Fruit fly (Drosophila melanogaster) whole organism, embryonic: ENCODE results near the gene CG1317.

ENCODE experiments used
- Ada2b ChIP-seq: fragments of 200-800 bp; sonication (Bioruptor generic); IDR thresholded peaks from 2 replicates; pipeline ENCODE4 v1.3.6; 2022; ENCODE audit warnings: missing biosample characterization, missing genetic modification characterization
- Atf3 ChIP-seq: fragments of 200-800 bp; sonication (Bioruptor generic); optimal IDR thresholded peaks from 3 replicates; lab custom pipeline; 2016; ENCODE audit warnings: missing biosample characterization, missing genetic modification characterization
- Bdp1 ChIP-seq: fragments of 200-800 bp; sonication (Bioruptor generic); optimal IDR thresholded peaks from 3 replicates; lab custom pipeline; 2016; ENCODE audit warnings: missing biosample characterization, missing genetic modification characterization
- Bgb ChIP-seq: fragments of 200-800 bp; sonication (Bioruptor generic); IDR thresholded peaks from 2 replicates; pipeline ENCODE4 v1.3.6; 2022; ENCODE audit warnings: missing biosample characterization, missing genetic modification characterization; ENCODE audit not compliant: partially characterized antibody
- CG10565 ChIP-seq: fragments of 200-800 bp; sonication (Bioruptor generic); optimal IDR thresholded peaks from 3 replicates; lab custom pipeline; 2016; ENCODE audit warnings: missing biosample characterization, mild to moderate bottlenecking, missing genetic modification characterization
- CG11093 ChIP-seq: fragments of 200-800 bp; sonication (Bioruptor generic); IDR thresholded peaks from 3 replicates; pipeline ENCODE4 v1.3.6; 2022; ENCODE audit warnings: missing biosample characterization, missing genetic modification characterization
- CG12391 ChIP-seq: fragments of 200-800 bp; sonication (Bioruptor generic); optimal IDR thresholded peaks from 3 replicates; lab custom pipeline; 2018; ENCODE audit warnings: missing biosample characterization, mild to moderate bottlenecking, missing genetic modification characterization, moderate library complexity
- CG14441 ChIP-seq: fragments of 200-800 bp; sonication (Bioruptor generic); IDR thresholded peaks from 2 replicates; pipeline ENCODE4 v1.3.6; 2022; ENCODE audit warnings: missing biosample characterization, missing genetic modification characterization
- CG16779 ChIP-seq: fragments of 200-800 bp; sonication (Bioruptor generic); IDR thresholded peaks from 2 replicates; pipeline ENCODE4 v1.3.6; 2022; ENCODE audit warnings: missing biosample characterization, missing genetic modification characterization
- CG17328 ChIP-seq: fragments of 200-800 bp; sonication (Bioruptor generic); IDR thresholded peaks from 2 replicates; pipeline ENCODE4 v1.3.6; 2022; ENCODE audit warnings: missing biosample characterization, missing genetic modification characterization
- CG2678 ChIP-seq: fragments of 200-800 bp; sonication (Bioruptor generic); optimal IDR thresholded peaks from 3 replicates; lab custom pipeline; 2019; ENCODE audit warnings: missing biosample characterization, mild to moderate bottlenecking, missing genetic modification characterization, moderate library complexity
- CG3065 ChIP-seq: fragments of 200-800 bp; sonication (Bioruptor generic); optimal IDR thresholded peaks from 2 replicates; lab custom pipeline; 2016; ENCODE audit warnings: missing biosample characterization, missing genetic modification characterization
- CG32772 ChIP-seq: fragments of 200-800 bp; sonication (Bioruptor generic); IDR thresholded peaks from 2 replicates; pipeline ENCODE4 v1.3.6; 2022; ENCODE audit warnings: missing biosample characterization, missing genetic modification characterization
- CG34376 ChIP-seq: fragments of 200-800 bp; sonication (Bioruptor generic); optimal IDR thresholded peaks from 2 replicates; lab custom pipeline; 2018; ENCODE audit warnings: missing biosample characterization, mild to moderate bottlenecking, missing genetic modification characterization
- CG34422 ChIP-seq: fragments of 200-800 bp; sonication (Bioruptor generic); IDR thresholded peaks from 3 replicates; pipeline ENCODE4 v1.3.6; 2022; ENCODE audit warnings: missing biosample characterization, missing genetic modification characterization
- CG6272 ChIP-seq: fragments of 200-800 bp; sonication (Bioruptor generic); IDR thresholded peaks from 2 replicates; pipeline ENCODE4 v1.3.6; 2022; ENCODE audit warnings: missing biosample characterization, missing genetic modification characterization
- CG7357 ChIP-seq: fragments of 200-800 bp; sonication (Bioruptor generic); IDR thresholded peaks from 3 replicates; pipeline ENCODE4 v1.3.6; 2022; ENCODE audit warnings: missing biosample characterization, missing genetic modification characterization
- CG7963 ChIP-seq: fragments of 200-800 bp; sonication (Bioruptor generic); IDR thresholded peaks from 3 replicates; pipeline ENCODE4 v1.3.6; 2022; ENCODE audit warnings: missing biosample characterization, missing genetic modification characterization; ENCODE audit not compliant: partially characterized antibody
- CG9797 ChIP-seq: fragments of 200-800 bp; sonication (Bioruptor generic); optimal IDR thresholded peaks from 3 replicates; lab custom pipeline; 2018; ENCODE audit warnings: missing biosample characterization, mild to moderate bottlenecking, missing genetic modification characterization
- CoRest ChIP-seq: fragments of 200-800 bp; sonication (Bioruptor generic); optimal IDR thresholded peaks from 3 replicates; lab custom pipeline; 2018; ENCODE audit warnings: missing biosample characterization, mild to moderate bottlenecking, missing genetic modification characterization, moderate library complexity
- Doc2 ChIP-seq: fragments of 200-800 bp; sonication (Bioruptor generic); IDR thresholded peaks from 2 replicates; pipeline ENCODE4 v1.3.6; 2022; ENCODE audit warnings: missing biosample characterization, missing genetic modification characterization
- Fer2 ChIP-seq: fragments of 200-800 bp; sonication (Bioruptor generic); optimal IDR thresholded peaks from 2 replicates; lab custom pipeline; 2018; ENCODE audit warnings: missing biosample characterization, mild to moderate bottlenecking, missing genetic modification characterization, moderate library complexity
- GATAe ChIP-seq: fragments of 200-800 bp; sonication (Bioruptor generic); conservative IDR thresholded peaks from 2 replicates; pipeline ENCODE4 v1.3.6; 2022; ENCODE audit warnings: missing biosample characterization, missing genetic modification characterization
- HLH4C ChIP-seq: fragments of 200-800 bp; sonication (Bioruptor generic); IDR thresholded peaks from 3 replicates; pipeline ENCODE4 v1.3.6; 2022; ENCODE audit warnings: missing biosample characterization, missing genetic modification characterization; ENCODE audit not compliant: partially characterized antibody
- HLH54F ChIP-seq: fragments of 200-800 bp; sonication (Bioruptor generic); optimal IDR thresholded peaks from 3 replicates; lab custom pipeline; 2016; ENCODE audit warnings: missing biosample characterization, missing genetic modification characterization
- Kr ChIP-seq: fragments of 200-800 bp; sonication (Bioruptor generic); optimal IDR thresholded peaks from 2 replicates; lab custom pipeline; 2017; ENCODE audit warnings: missing biosample characterization, mild to moderate bottlenecking, missing genetic modification characterization
- MTF-1 ChIP-seq: fragments of 200-800 bp; sonication (Bioruptor generic); optimal IDR thresholded peaks from 2 replicates; lab custom pipeline; 2018; ENCODE audit warnings: missing biosample characterization, mild to moderate bottlenecking, missing genetic modification characterization, borderline replicate concordance
- Mad ChIP-seq: fragments of 200-800 bp; sonication (Bioruptor generic); optimal IDR thresholded peaks from 2 replicates; lab custom pipeline; 2016; ENCODE audit warnings: missing biosample characterization, missing genetic modification characterization
- Meics ChIP-seq: fragments of 200-800 bp; sonication (Bioruptor generic); optimal IDR thresholded peaks from 2 replicates; lab custom pipeline; 2017; ENCODE audit warnings: missing biosample characterization, mild to moderate bottlenecking, missing genetic modification characterization
- NFAT ChIP-seq: fragments of 200-800 bp; sonication (Bioruptor generic); IDR thresholded peaks from 2 replicates; pipeline ENCODE4 v1.3.6; 2022; ENCODE audit warnings: missing biosample characterization, missing genetic modification characterization
- Neu2 ChIP-seq: fragments of 200-800 bp; sonication (Bioruptor generic); optimal IDR thresholded peaks from 3 replicates; lab custom pipeline; 2016; ENCODE audit warnings: missing biosample characterization, missing genetic modification characterization, borderline replicate concordance
- Nf-YA ChIP-seq: fragments of 200-800 bp; sonication (Bioruptor generic); IDR thresholded peaks from 2 replicates; pipeline ENCODE4 v1.3.6; 2022; ENCODE audit warnings: missing biosample characterization, missing genetic modification characterization
- Sox102F ChIP-seq: fragments of 200-800 bp; sonication (Bioruptor generic); optimal IDR thresholded peaks from 2 replicates; lab custom pipeline; 2018; ENCODE audit warnings: missing biosample characterization, mild to moderate bottlenecking, missing genetic modification characterization, moderate library complexity
- Xbp1 ChIP-seq: fragments of 200-800 bp; sonication (Bioruptor generic); optimal IDR thresholded peaks from 3 replicates; lab custom pipeline; 2016; ENCODE audit warnings: missing biosample characterization, mild to moderate bottlenecking, missing genetic modification characterization
- ab ChIP-seq: fragments of 200-800 bp; sonication (Bioruptor generic); optimal IDR thresholded peaks from 2 replicates; lab custom pipeline; 2016; ENCODE audit warnings: missing biosample characterization, missing genetic modification characterization
- amos ChIP-seq: fragments of 200-800 bp; sonication (Bioruptor generic); IDR thresholded peaks from 2 replicates; pipeline ENCODE4 v1.3.6; 2022; ENCODE audit warnings: missing biosample characterization, missing genetic modification characterization; ENCODE audit not compliant: partially characterized antibody
- crol ChIP-seq: fragments of 200-800 bp; sonication (Bioruptor generic); IDR thresholded peaks from 2 replicates; pipeline ENCODE4 v1.3.6; 2022; ENCODE audit warnings: missing biosample characterization, missing genetic modification characterization
- eyg ChIP-seq: fragments of 200-800 bp; sonication (Bioruptor generic); optimal IDR thresholded peaks from 3 replicates; lab custom pipeline; 2016; ENCODE audit warnings: missing biosample characterization, missing genetic modification characterization
- fd64A ChIP-seq: fragments of 200-800 bp; sonication (Bioruptor generic); optimal IDR thresholded peaks from 3 replicates; lab custom pipeline; 2018; ENCODE audit warnings: missing biosample characterization, mild to moderate bottlenecking, missing genetic modification characterization
- grau ChIP-seq: fragments of 200-800 bp; optimal IDR thresholded peaks from 3 replicates; lab custom pipeline; 2019; ENCODE audit warnings: missing biosample characterization, mild to moderate bottlenecking, missing genetic modification characterization, moderate library complexity
- grn ChIP-seq: fragments of 200-800 bp; sonication (Bioruptor generic); optimal IDR thresholded peaks from 3 replicates; lab custom pipeline; 2017; ENCODE audit warnings: missing biosample characterization, missing genetic modification characterization
- gro ChIP-seq: fragments of 200-800 bp; sonication (Bioruptor generic); optimal IDR thresholded peaks from 2 replicates; lab custom pipeline; 2016; ENCODE audit warnings: missing biosample characterization, missing genetic modification characterization
- hth ChIP-seq: fragments of >200 bp; optimal IDR thresholded peaks from 2 replicates; lab custom pipeline; 2017; ENCODE audit warnings: inconsistent platforms
- pan ChIP-seq, 4 experiments: fragments of >200 bp in 3 of 4; fragments of 200-800 bp in 1 of 4; sonication (Bioruptor generic) in 1 of 4; optimal IDR thresholded peaks in 3 of 4; IDR thresholded peaks in 1 of 4; 2 replicates each; pipeline versions ENCODE4 v1.3.6 to Lab custom; 2017 to 2022; ENCODE audit warnings: missing biosample characterization in 2 of 4, missing genetic modification characterization in 2 of 4, mixed read lengths in 1 of 4
- pho ChIP-seq: fragments of 200-800 bp; sonication (Bioruptor generic); optimal IDR thresholded peaks from 2 replicates; lab custom pipeline; 2016; ENCODE audit warnings: missing biosample characterization, missing genetic modification characterization
- ranshi ChIP-seq: fragments of 200-800 bp; sonication (Bioruptor generic); IDR thresholded peaks from 2 replicates; pipeline ENCODE4 v1.3.6; 2022; ENCODE audit warnings: missing biosample characterization, missing genetic modification characterization
- usp ChIP-seq: fragments of >200 bp; optimal IDR thresholded peaks from 2 replicates; lab custom pipeline; 2017; ENCODE audit warnings: missing biosample characterization, missing genetic modification characterization
- wek ChIP-seq: fragments of 200-800 bp; sonication (Bioruptor generic); optimal IDR thresholded peaks from 3 replicates; lab custom pipeline; 2018; ENCODE audit warnings: missing biosample characterization, mild to moderate bottlenecking, missing genetic modification characterization, moderate library complexity
- yki ChIP-seq: fragments of >200 bp; optimal IDR thresholded peaks from 3 replicates; lab custom pipeline; 2018
- z ChIP-seq: fragments of 200-800 bp; sonication (Bioruptor generic); IDR thresholded peaks from 3 replicates; pipeline ENCODE4 v1.3.6; 2022; ENCODE audit warnings: missing biosample characterization, missing genetic modification characterization

CG1317 gene

dm6 chr3L:2373421-2374043, 1.8 kb upstream of the CG1317 start, which contains the start of the genes mRpL23 and CG9004 (continued):
- TF ChIP-seq Atf3 (GFP tag; lab: Kevin White, UChicago) (peak; percentile 98), ranshi (GFP tag; lab: Robert Waterston, UW) (peak; percentile 100), CG16779 (GFP tag; lab: Robert Waterston, UW) (peak; percentile 99), pho (GFP tag; lab: Kevin White, UChicago) (peak; percentile 99), CG34376 (GFP tag; lab: Kevin White, UChicago) (peak; percentile 99), wek (GFP tag; lab: Kevin White, UChicago) (peak; percentile 91), Doc2 (GFP tag; lab: Robert Waterston, UW) (peak; percentile 99), CG34422 (GFP tag; lab: Robert Waterston, UW) (peak; percentile 100), CG14441 (GFP tag; lab: Robert Waterston, UW) (peak; percentile 100), Nf-YA (GFP tag; lab: Robert Waterston, UW) (peak; percentile 98), hth (lab: Kevin White, UChicago) (no peak), usp (GFP tag; lab: Kevin White, UChicago) (no peak), CG2678 (tag; lab: Kevin White, UChicago) (peak; percentile 99), GATAe (GFP tag; lab: Robert Waterston, UW) (peak; percentile 99), CG7963 (GFP tag; lab: Robert Waterston, UW) (no peak), CG32772 (GFP tag; lab: Robert Waterston, UW) (peak; percentile 100), amos (GFP tag; lab: Robert Waterston, UW) (no peak), CG7357 (GFP tag; lab: Robert Waterston, UW) (peak; percentile 99), Bgb (GFP tag; lab: Robert Waterston, UW) (0 out of 2 replicates have a peak, but pooled peaks have one; percentile 30), grau (tag; lab: Kevin White, UChicago) (peak; percentile 98), gro (GFP tag; lab: Kevin White, UChicago) (peak; percentile 99), yki (lab: Kevin White, UChicago) (no peak), CG11093 (peak; percentile 99), Meics (GFP tag; lab: Kevin White, UChicago) (peak; percentile 99), Sox102F (GFP tag; lab: Kevin White, UChicago) (peak; percentile 100), NFAT (GFP tag; lab: Robert Waterston, UW) (peak; percentile 100), CoRest (peak; percentile 99), CG6272 (GFP tag; lab: Robert Waterston, UW) (peak; percentile 100), Xbp1 (GFP tag; lab: Kevin White, UChicago) (peak; percentile 100), CG17328 (GFP tag; lab: Robert Waterston, UW) (peak; percentile 100), HLH4C (no peak), grn (GFP tag; lab: Kevin White, UChicago) (peak; percentile 89), ab (GFP tag; lab: Kevin White, UChicago) (peak; percentile 97), Fer2 (tag; lab: Kevin White, UChicago) (peak; percentile 99), Ada2b (peak; percentile 99), CG3065 (peak; percentile 97), CG12391 (peak; percentile 99), CG9797 (GFP tag; lab: Kevin White, UChicago) (peak; percentile 70), Kr (GFP tag; lab: Kevin White, UChicago) (peak; percentile 44), pan (optimal IDR thresholded peaks at IDR 0.05; lab: Kevin White, UChicago) (no peak), pan (GFP tag; optimal IDR thresholded peaks at IDR 0.05 in 1 of 2, IDR thresholded peaks at IDR 0.05 in 1 of 2) (peak in 1 of 2 experiments; percentile 100), HLH54F (GFP tag; lab: Kevin White, UChicago) (peak; percentile 99), z (GFP tag; lab: Robert Waterston, UW) (peak; percentile 81; the same call in 2 of the 3 replicates), crol (peak; percentile 90), Neu2 (peak; percentile 92), Mad (GFP tag; lab: Kevin White, UChicago) (peak; percentile 99), eyg (GFP tag; lab: Kevin White, UChicago) (peak; percentile 98), fd64A (GFP tag; lab: Kevin White, UChicago) (peak; percentile 96), MTF-1 (peak; percentile 97), Bdp1 (GFP tag; lab: Kevin White, UChicago) (peak; percentile 94), CG10565 (GFP tag; lab: Kevin White, UChicago) (peak; percentile 94)
